Fruit fly (Drosophila melanogaster) whole organism, embryonic: ENCODE measurements around the gene SamDC.

Source experiments
- Antp ChIP-seq: fragments of 200-800 bp; sonication (Bioruptor generic); optimal IDR thresholded peaks from 3 replicates; lab custom pipeline; 2016; ENCODE audit warnings: missing biosample characterization, missing genetic modification characterization
- Bgb ChIP-seq: fragments of 200-800 bp; sonication (Bioruptor generic); IDR thresholded peaks from 2 replicates; pipeline ENCODE4 v1.3.6; 2022; ENCODE audit warnings: missing biosample characterization, missing genetic modification characterization; ENCODE audit not compliant: partially characterized antibody
- CG10959 ChIP-seq: fragments of 200-800 bp; sonication (Bioruptor generic); IDR thresholded peaks from 2 replicates; pipeline ENCODE4 v1.3.6; 2022; ENCODE audit warnings: missing biosample characterization, missing genetic modification characterization
- CG11695 ChIP-seq: fragments of 200-800 bp; sonication (Bioruptor generic); IDR thresholded peaks from 3 replicates; pipeline ENCODE4 v1.3.6; 2022; ENCODE audit warnings: missing biosample characterization, missing genetic modification characterization
- CG12104 ChIP-seq: fragments of 200-800 bp; sonication (Bioruptor generic); optimal IDR thresholded peaks from 3 replicates; lab custom pipeline; 2016; ENCODE audit warnings: missing biosample characterization, missing genetic modification characterization
- CG12155 ChIP-seq: fragments of 200-800 bp; sonication (Bioruptor generic); optimal IDR thresholded peaks from 3 replicates; lab custom pipeline; 2016; ENCODE audit warnings: missing biosample characterization, missing genetic modification characterization
- CG12236 ChIP-seq: fragments of 200-800 bp; sonication (Bioruptor generic); optimal IDR thresholded peaks from 2 replicates; lab custom pipeline; 2016; ENCODE audit warnings: missing biosample characterization, missing genetic modification characterization
- CG14860 ChIP-seq: fragments of 200-800 bp; sonication (Bioruptor generic); IDR thresholded peaks from 3 replicates; pipeline ENCODE4 v1.3.6; 2022; ENCODE audit warnings: missing biosample characterization, missing genetic modification characterization; ENCODE audit not compliant: partially characterized antibody
- CG1603 ChIP-seq: fragments of 200-800 bp; sonication (Bioruptor generic); optimal IDR thresholded peaks from 2 replicates; lab custom pipeline; 2019; ENCODE audit warnings: missing biosample characterization, mild to moderate bottlenecking, missing genetic modification characterization, moderate library complexity
- CG1647 ChIP-seq: fragments of 200-800 bp; sonication (Bioruptor generic); optimal IDR thresholded peaks from 3 replicates; lab custom pipeline; 2016; ENCODE audit warnings: missing biosample characterization, missing genetic modification characterization
- CG18764 ChIP-seq: fragments of 200-800 bp; sonication (Bioruptor generic); optimal IDR thresholded peaks from 3 replicates; lab custom pipeline; 2016; ENCODE audit warnings: missing biosample characterization, missing genetic modification characterization
- CG2116 ChIP-seq: fragments of 200-800 bp; sonication (Bioruptor generic); optimal IDR thresholded peaks from 3 replicates; lab custom pipeline; 2018; ENCODE audit warnings: missing biosample characterization, mild to moderate bottlenecking, missing genetic modification characterization
- CG31441 ChIP-seq: fragments of 200-800 bp; sonication (Bioruptor generic); IDR thresholded peaks from 2 replicates; pipeline ENCODE4 v1.3.6; 2022; ENCODE audit warnings: missing biosample characterization, missing genetic modification characterization
- CG6791 ChIP-seq: fragments of 200-800 bp; sonication (Bioruptor generic); IDR thresholded peaks from 3 replicates; pipeline ENCODE4 v1.3.6; 2022; ENCODE audit warnings: missing biosample characterization, missing genetic modification characterization; ENCODE audit not compliant: partially characterized antibody
- CG7987 ChIP-seq: fragments of 200-800 bp; sonication (Bioruptor generic); optimal IDR thresholded peaks from 2 replicates; lab custom pipeline; 2018; ENCODE audit warnings: missing biosample characterization, mild to moderate bottlenecking, missing genetic modification characterization, moderate library complexity
- CG8359 ChIP-seq: fragments of 200-800 bp; sonication (Bioruptor generic); optimal IDR thresholded peaks from 2 replicates; lab custom pipeline; 2017; ENCODE audit warnings: missing biosample characterization, mild to moderate bottlenecking, missing genetic modification characterization, borderline replicate concordance
- CG8478 ChIP-seq: fragments of >200 bp; optimal IDR thresholded peaks from 2 replicates; lab custom pipeline; 2018
- Chrac-16 ChIP-seq: fragments of 200-800 bp; sonication (Bioruptor generic); optimal IDR thresholded peaks from 3 replicates; lab custom pipeline; 2016; ENCODE audit warnings: missing biosample characterization, missing genetic modification characterization
- CoRest ChIP-seq: fragments of 200-800 bp; sonication (Bioruptor generic); optimal IDR thresholded peaks from 3 replicates; lab custom pipeline; 2018; ENCODE audit warnings: missing biosample characterization, mild to moderate bottlenecking, missing genetic modification characterization, moderate library complexity
- CrebB ChIP-seq: fragments of 200-800 bp; sonication (Bioruptor generic); optimal IDR thresholded peaks from 3 replicates; lab custom pipeline; 2018; ENCODE audit warnings: missing biosample characterization, mild to moderate bottlenecking, missing genetic modification characterization
- D ChIP-seq, 2 experiments: fragments of 200-800 bp in 1 of 2; fragments of >200 bp in 1 of 2; sonication (Bioruptor generic) in 1 of 2; optimal IDR thresholded peaks; 2 replicates in 1 of 2; 3 replicates in 1 of 2; lab custom pipeline; 2017; ENCODE audit warnings: mild to moderate bottlenecking in 1 of 2, missing biosample characterization in 1 of 2, missing genetic modification characterization in 1 of 2, missing genetic modification reagents in 1 of 2
- Dbx ChIP-seq: fragments of 200-800 bp; sonication (Bioruptor generic); IDR thresholded peaks from 3 replicates; pipeline ENCODE4 v1.3.6; 2022; ENCODE audit warnings: missing biosample characterization, missing genetic modification characterization
- Hmr ChIP-seq: fragments of 200-800 bp; sonication (Bioruptor generic); optimal IDR thresholded peaks from 3 replicates; lab custom pipeline; 2017; ENCODE audit warnings: mild to moderate bottlenecking, missing biosample characterization, missing genetic modification reagents, missing genetic modification characterization
- Lpt ChIP-seq: fragments of >200 bp; optimal IDR thresholded peaks from 2 replicates; lab custom pipeline; 2018; ENCODE audit warnings: missing biosample characterization, missing genetic modification characterization
- Myb ChIP-seq: fragments of 200-800 bp; sonication (Bioruptor generic); optimal IDR thresholded peaks from 2 replicates; lab custom pipeline; 2016; ENCODE audit warnings: missing biosample characterization, missing genetic modification characterization
- Nf-YB ChIP-seq: fragments of 200-800 bp; sonication (Bioruptor generic); optimal IDR thresholded peaks from 3 replicates; lab custom pipeline; 2019; ENCODE audit warnings: missing biosample characterization, mild to moderate bottlenecking, missing genetic modification characterization, moderate library complexity
- Optix ChIP-seq: fragments of 200-800 bp; sonication (Bioruptor generic); IDR thresholded peaks from 3 replicates; pipeline ENCODE4 v1.3.6; 2022; ENCODE audit warnings: missing biosample characterization, missing genetic modification characterization
- Pdp1 ChIP-seq, 2 experiments: fragments of 200-800 bp; sonication (Bioruptor generic); optimal IDR thresholded peaks; 3 replicates each; lab custom pipeline; 2016; ENCODE audit warnings: missing biosample characterization in 2 of 2, missing genetic modification characterization in 2 of 2, mild to moderate bottlenecking in 1 of 2, moderate library complexity in 1 of 2
- Sry-δ ChIP-seq: fragments of 200-800 bp; sonication (Bioruptor generic); optimal IDR thresholded peaks from 2 replicates; lab custom pipeline; 2016; ENCODE audit warnings: missing biosample characterization, missing genetic modification characterization
- az2 ChIP-seq: fragments of 200-800 bp; sonication (Bioruptor generic); optimal IDR thresholded peaks from 3 replicates; lab custom pipeline; 2016; ENCODE audit warnings: missing biosample characterization, missing genetic modification characterization
- bcd ChIP-seq: fragments of 200-800 bp; sonication (Bioruptor generic); optimal IDR thresholded peaks from 2 replicates; lab custom pipeline; 2017; ENCODE audit warnings: missing biosample characterization, mild to moderate bottlenecking, missing genetic modification characterization
- chn ChIP-seq: fragments of 200-800 bp; sonication (Bioruptor generic); optimal IDR thresholded peaks from 2 replicates; lab custom pipeline; 2016; ENCODE audit warnings: missing biosample characterization, missing genetic modification characterization
- ci ChIP-seq: fragments of 200-800 bp; sonication (Bioruptor generic); IDR thresholded peaks from 3 replicates; pipeline ENCODE4 v1.3.6; 2022; ENCODE audit warnings: missing biosample characterization, missing genetic modification characterization
- corto ChIP-seq: fragments of 200-800 bp; sonication (Bioruptor generic); optimal IDR thresholded peaks from 2 replicates; lab custom pipeline; 2016; ENCODE audit warnings: missing biosample characterization, mild to moderate bottlenecking, missing genetic modification characterization, moderate library complexity
- danr ChIP-seq: fragments of 200-800 bp; sonication (Bioruptor generic); IDR thresholded peaks from 2 replicates; pipeline ENCODE4 v1.3.6; 2022; ENCODE audit warnings: missing biosample characterization, missing genetic modification characterization
- fd3F ChIP-seq: fragments of 200-800 bp; sonication (Bioruptor generic); optimal IDR thresholded peaks from 2 replicates; lab custom pipeline; 2018; ENCODE audit warnings: missing biosample characterization, mild to moderate bottlenecking, missing genetic modification characterization, moderate library complexity
- gcm2 ChIP-seq: fragments of 200-800 bp; sonication (Bioruptor generic); optimal IDR thresholded peaks from 2 replicates; lab custom pipeline; 2016; ENCODE audit warnings: missing biosample characterization, missing genetic modification characterization
- gem ChIP-seq: fragments of 200-800 bp; sonication (Bioruptor generic); optimal IDR thresholded peaks from 2 replicates; lab custom pipeline; 2019; ENCODE audit warnings: missing biosample characterization, mild to moderate bottlenecking, missing genetic modification characterization, moderate library complexity
- kni ChIP-seq: fragments of 200-800 bp; sonication (Bioruptor generic); optimal IDR thresholded peaks from 3 replicates; lab custom pipeline; 2017; ENCODE audit warnings: mild to moderate bottlenecking, missing biosample characterization, missing genetic modification reagents, missing genetic modification characterization
- maf-S ChIP-seq: fragments of 200-800 bp; sonication (Bioruptor generic); optimal IDR thresholded peaks from 2 replicates; lab custom pipeline; 2016; ENCODE audit warnings: missing biosample characterization, missing genetic modification characterization
- nerfin-1 ChIP-seq: fragments of 200-800 bp; sonication (Bioruptor generic); optimal IDR thresholded peaks from 3 replicates; lab custom pipeline; 2019; ENCODE audit warnings: missing biosample characterization, mild to moderate bottlenecking, missing genetic modification characterization, moderate library complexity
- shn ChIP-seq: fragments of 200-800 bp; sonication (Bioruptor generic); optimal IDR thresholded peaks from 3 replicates; lab custom pipeline; 2016; ENCODE audit warnings: missing biosample characterization, missing genetic modification characterization
- stc ChIP-seq: fragments of 200-800 bp; sonication (Bioruptor generic); IDR thresholded peaks from 2 replicates; pipeline ENCODE4 v1.3.6; 2022; ENCODE audit warnings: missing biosample characterization, missing genetic modification characterization
- tap ChIP-seq: fragments of 200-800 bp; optimal IDR thresholded peaks from 3 replicates; lab custom pipeline; 2019; ENCODE audit warnings: missing biosample characterization, mild to moderate bottlenecking, missing genetic modification characterization, moderate library complexity
- tll ChIP-seq, 2 experiments: fragments of 200-800 bp in 1 of 2; fragments of >200 bp in 1 of 2; sonication (Bioruptor generic) in 1 of 2; optimal IDR thresholded peaks; 2 replicates each; lab custom pipeline; 2017 to 2019; ENCODE audit warnings: missing biosample characterization in 2 of 2, missing genetic modification characterization in 2 of 2, mild to moderate bottlenecking in 1 of 2, moderate library complexity in 1 of 2
- tup ChIP-seq: fragments of 200-800 bp; sonication (Bioruptor generic); optimal IDR thresholded peaks from 2 replicates; lab custom pipeline; 2016; ENCODE audit warnings: missing biosample characterization, mild to moderate bottlenecking, missing genetic modification characterization, moderate library complexity
- vnd ChIP-seq: fragments of 200-800 bp; sonication (Bioruptor generic); IDR thresholded peaks from 3 replicates; pipeline ENCODE4 v1.3.6; 2022; ENCODE audit warnings: missing biosample characterization, missing genetic modification characterization; ENCODE audit not compliant: partially characterized antibody

SamDC gene

dm6 chr2L:10387869-10388726 lies 48.8 kb downstream of the SamDC start, which contains the start of gene da (continued):
- peak; percentile 63 for TF ChIP-seq Hmr (GFP tag; lab: Kevin White, UChicago)
- no peak for TF ChIP-seq CG10959 (GFP tag; lab: Robert Waterston, UW)
- no peak for TF ChIP-seq CG8359 (GFP tag; lab: Kevin White, UChicago)
- TF ChIP-seq Chrac-16, result peak; percentile 56
- peak; percentile 53; the same call in 1 of the 2 replicates for TF ChIP-seq CG31441 (GFP tag; lab: Robert Waterston, UW)
- TF ChIP-seq nerfin-1 (tag; lab: Kevin White, UChicago), result peak; percentile 31
- peak; percentile 81; the same call in 2 of the 3 replicates for TF ChIP-seq ci (GFP tag; lab: Robert Waterston, UW)
- peak; percentile 71 for TF ChIP-seq Sry-δ
- peak; percentile 29 for TF ChIP-seq Myb
- peak; percentile 48 for TF ChIP-seq CG12236 (GFP tag; lab: Kevin White, UChicago)
- TF ChIP-seq gcm2 (GFP tag; lab: Kevin White, UChicago), result no peak
- TF ChIP-seq Optix (GFP tag; lab: Robert Waterston, UW), result no peak
- TF ChIP-seq Bgb (GFP tag; lab: Robert Waterston, UW), result peak; percentile 49; the same call in 1 of the 2 replicates
- TF ChIP-seq shn (GFP tag; lab: Kevin White, UChicago), result peak; percentile 7
- 0 out of 3 replicates have a peak, but pooled peaks have one; percentile 15 for TF ChIP-seq Dbx (GFP tag; lab: Robert Waterston, UW)
- TF ChIP-seq tll (GFP tag; optimal IDR thresholded peaks at IDR 0.05; lab: Kevin White, UChicago), result peak in 1 of 2 experiments; percentile 12
- TF ChIP-seq gem (tag; lab: Kevin White, UChicago), result peak; percentile 76
- no peak for TF ChIP-seq CG8478 (lab: Kevin White, UChicago)
- peak; percentile 97 for TF ChIP-seq CG1603 (tag; lab: Kevin White, UChicago)
- TF ChIP-seq CG14860, result no peak
- peak; percentile 99 for TF ChIP-seq CG2116 (GFP tag; lab: Kevin White, UChicago)
- peak; percentile 58 for TF ChIP-seq bcd (GFP tag; lab: Kevin White, UChicago)
- peak; percentile 60; the same call in 1 of the 3 replicates for TF ChIP-seq CG6791 (GFP tag; lab: Robert Waterston, UW)
- TF ChIP-seq vnd (GFP tag; lab: Robert Waterston, UW), result no peak; the same call in 2 of the 3 replicates
- TF ChIP-seq CrebB (tag; lab: Kevin White, UChicago), result peak; percentile 43
- TF ChIP-seq CG12155, result peak; percentile 50
- peak; percentile 57 for TF ChIP-seq Antp (GFP tag; lab: Kevin White, UChicago)
- TF ChIP-seq CG1647 (GFP tag; lab: Kevin White, UChicago), result peak; percentile 24
- no peak for TF ChIP-seq D (optimal IDR thresholded peaks at IDR 0.05; lab: Kevin White, UChicago)
- no peak for TF ChIP-seq D (GFP tag; optimal IDR thresholded peaks at IDR 0.05; lab: Kevin White, UChicago)
- no peak for TF ChIP-seq danr
- peak; percentile 73 for TF ChIP-seq CoRest (tag; lab: Kevin White, UChicago)
- TF ChIP-seq CG18764, result peak; percentile 33
- TF ChIP-seq CG7987, result peak; percentile 45
- TF ChIP-seq maf-S (GFP tag; lab: Kevin White, UChicago), result peak; percentile 42
- TF ChIP-seq tap (tag; lab: Kevin White, UChicago), result peak; percentile 60
- no peak for TF ChIP-seq kni (GFP tag; lab: Kevin White, UChicago)
- TF ChIP-seq tup (GFP tag; lab: Kevin White, UChicago), result no peak
- TF ChIP-seq chn (GFP tag; lab: Kevin White, UChicago), result peak; percentile 46
- TF ChIP-seq Nf-YB (GFP tag; lab: Kevin White, UChicago), result peak; percentile 38
- no peak for TF ChIP-seq corto (GFP tag; lab: Kevin White, UChicago)
- TF ChIP-seq fd3F (GFP tag; lab: Kevin White, UChicago), result peak; percentile 35
- peak; percentile 33 to 69 for TF ChIP-seq Pdp1 (GFP tag; optimal IDR thresholded peaks at IDR 0.05; lab: Kevin White, UChicago)
- no peak for TF ChIP-seq Lpt (GFP tag; lab: Kevin White, UChicago)
- peak; percentile 68 for TF ChIP-seq az2 (GFP tag; lab: Kevin White, UChicago)
- TF ChIP-seq stc, result peak; percentile 70
- TF ChIP-seq CG11695 (GFP tag; lab: Robert Waterston, UW), result 0 out of 3 replicates have a peak, but pooled peaks have one; percentile 38
- TF ChIP-seq CG12104 (GFP tag; lab: Kevin White, UChicago), result no peak
